Worm (Caenorhabditis elegans) whole organism, dauer: ENCODE data around the gene ZK697.14.

ENCODE experiments used
- unc-62 ChIP-seq: sonication (generic microtip); optimal IDR thresholded peaks from 2 replicates; lab custom pipeline; 2017; ENCODE audit warnings: missing biosample characterization, missing genetic modification reagents, missing genetic modification characterization

The ZK697.14 gene

DNA sequence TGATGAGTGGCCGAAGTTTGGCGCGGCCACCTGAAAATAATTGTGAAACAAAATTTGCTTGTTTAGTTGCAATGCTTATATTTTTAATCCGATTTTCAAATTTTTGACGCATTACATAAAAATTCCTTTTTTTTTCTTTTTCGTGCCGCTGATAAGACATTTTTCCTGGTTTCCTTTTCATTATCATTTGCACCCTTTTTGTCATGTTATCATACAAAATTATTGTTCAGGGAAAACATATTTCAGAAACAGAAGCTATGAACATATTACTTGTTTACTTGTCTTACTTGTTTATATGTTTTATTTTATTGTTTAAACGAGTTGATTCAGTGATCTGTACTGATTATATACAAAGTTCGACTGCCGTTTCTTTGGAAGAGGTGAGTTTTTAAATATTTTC lies 5.2 kb upstream of the ZK697.14 start, which contains the start of gene clec-205:
TSS of gene clec-205 (plus strand) at position 212 of the 400 bp plus-strand sequence.
- TF ChIP-seq unc-62 (GFP tag; lab: Kevin White, UChicago): no peak

DNA sequence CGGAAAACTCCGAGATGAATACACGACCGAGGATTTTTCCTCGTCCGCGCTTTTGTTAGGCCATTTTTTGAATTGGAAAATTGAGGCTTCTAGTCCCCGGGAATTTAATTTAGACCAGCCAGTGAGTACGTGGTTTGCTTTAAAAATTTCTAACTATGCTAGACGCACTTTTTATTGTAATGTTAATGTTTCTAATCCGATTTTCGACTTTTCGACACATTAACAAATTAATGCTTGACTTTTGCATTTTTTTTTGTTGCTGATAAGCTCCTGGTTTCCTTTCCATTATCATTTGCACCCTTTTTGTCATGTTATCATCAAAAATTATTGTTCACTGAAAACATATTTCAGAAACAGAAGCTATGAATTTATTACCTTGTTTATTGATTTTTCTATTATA lies 1.4 kb upstream of the ZK697.14 start, which contains the start of gene clec-204:
TSS of gene clec-204 (plus strand) at position 301 of the 400 bp plus-strand sequence.
- no peak for TF ChIP-seq unc-62 (GFP tag; lab: Kevin White, UChicago)

DNA sequence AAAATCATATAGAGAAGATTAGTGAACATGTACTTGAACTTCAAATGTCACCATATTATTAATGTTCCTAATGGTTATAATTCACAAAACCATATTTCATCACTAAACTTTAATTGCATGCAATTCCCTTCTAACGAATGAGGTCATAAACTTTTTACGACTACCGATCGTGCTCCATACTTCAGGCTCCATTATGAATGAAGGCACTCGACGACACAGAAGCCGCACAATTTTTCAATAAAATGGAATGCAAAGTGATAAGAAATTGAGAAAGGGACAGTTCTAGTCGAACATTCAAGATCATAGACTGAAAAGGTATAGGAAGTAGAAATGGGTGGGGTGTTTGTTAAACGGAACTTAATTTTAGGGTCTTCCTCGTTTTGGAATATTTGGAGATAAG lies 610 bp upstream of the ZK697.14 start:
- TF ChIP-seq unc-62 (GFP tag; lab: Kevin White, UChicago): no peak

DNA sequence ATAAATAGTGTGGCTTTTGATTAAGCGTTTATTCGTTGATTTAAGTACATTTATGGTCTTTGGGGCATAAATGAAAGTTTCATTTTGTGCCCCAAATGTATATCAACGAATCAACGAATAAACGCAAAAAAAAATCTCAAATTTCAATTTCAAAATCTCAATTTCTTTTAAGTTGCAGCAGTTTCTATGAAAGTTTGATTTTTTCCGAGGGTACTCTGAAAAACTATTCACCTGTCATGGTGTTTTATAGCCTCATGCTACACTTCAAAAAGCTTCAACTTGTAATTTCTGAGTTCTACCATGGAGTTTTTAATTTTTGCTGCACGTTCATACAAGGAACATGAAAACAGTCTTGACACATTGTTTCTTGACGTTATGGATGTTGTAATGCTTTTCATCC lies 3.0 kb downstream of the ZK697.14 start, which contains the start of gene ZK697.1:
TSS of gene ZK697.1 (plus strand) at position 301 of the 400 bp plus-strand sequence.
- TF ChIP-seq unc-62 (GFP tag; lab: Kevin White, UChicago): no peak

DNA sequence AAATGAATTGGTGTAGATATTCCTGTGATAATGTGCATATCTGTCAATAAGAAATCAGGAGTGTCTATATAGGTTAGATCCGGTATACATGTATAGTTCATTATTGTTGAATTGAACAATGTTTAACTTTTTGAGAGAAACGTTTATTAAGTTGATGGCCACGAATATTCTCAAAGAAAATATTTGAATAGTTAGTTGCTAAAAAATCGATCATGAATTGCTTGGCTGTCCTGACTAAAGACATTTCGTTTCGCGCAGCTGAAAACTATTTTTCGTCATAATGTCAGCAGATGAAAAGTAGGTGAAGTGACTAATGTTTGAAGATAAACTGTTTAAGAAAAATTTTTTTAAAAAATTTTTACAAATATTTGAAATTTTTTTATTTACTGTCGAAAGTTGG lies 4.0 kb downstream of the ZK697.14 start, which contains the start of gene srh-199:
TSS of gene srh-199 (minus strand) at position 101 of the 400 bp plus-strand sequence.
- no peak for TF ChIP-seq unc-62 (GFP tag; lab: Kevin White, UChicago)

DNA sequence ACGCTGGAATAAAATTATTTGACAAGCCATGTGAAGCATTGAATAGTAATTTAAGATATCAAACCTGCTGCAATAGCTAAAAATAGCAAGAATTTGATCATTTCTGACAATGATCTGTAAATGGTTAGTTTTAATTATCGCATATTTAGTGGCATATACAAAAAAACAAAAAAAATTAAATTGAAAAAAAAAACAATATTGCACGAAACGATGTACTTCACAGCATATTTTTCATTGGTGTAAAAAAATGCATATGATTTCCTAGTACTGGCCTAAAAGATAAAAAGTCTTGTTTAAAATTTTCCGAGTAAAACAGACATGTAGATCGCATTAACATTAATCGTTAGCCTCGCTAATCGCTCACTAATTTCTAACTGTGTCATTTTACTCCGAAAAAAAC lies 6.4 kb downstream of the ZK697.14 start, which contains the start of gene ZK697.8:
TSS of gene ZK697.8 (minus strand) at position 101 of the 400 bp plus-strand sequence.
- TF ChIP-seq unc-62 (GFP tag; lab: Kevin White, UChicago): no peak

DNA sequence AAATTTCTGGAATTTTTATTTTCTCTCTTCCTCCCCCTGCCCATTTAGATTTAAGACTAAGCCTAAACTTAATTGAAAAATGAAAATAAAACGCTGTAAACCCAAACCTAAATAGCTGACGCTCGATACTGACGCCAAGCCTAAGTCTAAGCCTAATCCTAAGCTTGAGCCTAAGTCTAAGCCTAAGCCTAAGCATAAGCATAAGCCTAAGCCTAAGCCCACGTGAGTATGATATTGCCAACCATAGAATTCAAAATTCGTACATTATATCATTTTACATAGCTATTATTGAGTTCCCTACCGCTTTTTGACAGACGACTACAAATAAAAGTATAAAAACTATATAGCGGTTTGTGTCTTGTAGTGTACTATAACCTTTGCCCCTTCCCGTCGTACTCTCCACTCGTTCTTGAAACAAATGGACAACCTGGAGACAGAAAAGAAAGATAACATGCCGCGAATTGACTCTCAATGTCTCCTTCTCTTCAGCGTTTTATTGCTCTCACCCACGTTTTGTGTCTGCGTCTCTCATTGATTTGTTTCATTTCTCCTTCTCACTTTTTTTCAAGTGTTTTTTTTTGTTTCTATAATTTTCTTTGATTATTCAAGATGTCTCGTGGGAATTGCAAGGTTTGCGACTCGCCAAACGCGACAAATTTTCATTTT lies 12.2 kb downstream of the ZK697.14 start, which contains the start of gene nhr-256:
TSS of gene nhr-256 (plus strand) at position 567 of the 666 bp plus-strand sequence.
- TF ChIP-seq unc-62 (GFP tag; lab: Kevin White, UChicago): no peak

DNA sequence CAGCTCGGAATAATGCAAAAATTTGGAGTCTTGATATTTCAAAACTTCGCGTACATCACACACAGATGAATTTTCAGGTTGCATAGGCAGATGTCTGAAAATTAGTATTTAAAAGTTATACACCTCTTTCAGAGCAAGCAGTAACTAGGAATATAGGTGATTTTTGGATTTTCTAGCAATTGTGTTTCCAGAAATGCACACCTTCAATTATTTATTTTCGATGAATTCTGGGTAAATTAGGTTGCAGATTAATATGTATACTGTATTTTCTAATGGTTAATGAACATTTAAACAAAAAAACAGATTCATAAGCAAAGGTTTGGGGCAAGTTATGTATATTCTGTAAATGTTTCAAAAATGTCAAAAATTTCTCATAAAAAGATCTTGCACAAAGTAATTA lies 14.4 kb downstream of the ZK697.14 start, which contains the start of gene srab-25:
TSS of gene srab-25 (minus strand) at position 101 of the 400 bp plus-strand sequence.
- TF ChIP-seq unc-62 (GFP tag; lab: Kevin White, UChicago): no peak

DNA sequence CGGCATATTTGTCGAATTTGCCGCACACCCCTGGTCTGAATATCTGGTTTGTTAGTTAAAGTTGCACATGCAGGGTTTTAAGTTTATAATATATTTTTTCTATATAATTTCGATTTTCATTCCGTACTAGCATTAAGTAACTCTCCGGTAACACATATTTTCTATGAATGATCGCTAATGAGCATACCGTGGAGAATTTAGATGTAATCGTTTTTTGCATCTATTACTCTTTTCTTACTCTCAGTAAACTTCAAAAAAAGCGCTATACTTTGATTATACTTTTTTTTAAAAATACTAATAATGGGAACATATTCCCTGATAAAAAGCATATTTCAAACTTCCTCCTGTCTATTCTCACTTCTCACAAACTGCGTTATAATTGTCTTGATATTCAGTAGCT lies 20.9 kb downstream of the ZK697.14 start, which contains the start of gene str-160:
TSS of gene str-160 (plus strand) at position 301 of the 400 bp plus-strand sequence.
- TF ChIP-seq unc-62 (GFP tag; lab: Kevin White, UChicago): no peak

DNA sequence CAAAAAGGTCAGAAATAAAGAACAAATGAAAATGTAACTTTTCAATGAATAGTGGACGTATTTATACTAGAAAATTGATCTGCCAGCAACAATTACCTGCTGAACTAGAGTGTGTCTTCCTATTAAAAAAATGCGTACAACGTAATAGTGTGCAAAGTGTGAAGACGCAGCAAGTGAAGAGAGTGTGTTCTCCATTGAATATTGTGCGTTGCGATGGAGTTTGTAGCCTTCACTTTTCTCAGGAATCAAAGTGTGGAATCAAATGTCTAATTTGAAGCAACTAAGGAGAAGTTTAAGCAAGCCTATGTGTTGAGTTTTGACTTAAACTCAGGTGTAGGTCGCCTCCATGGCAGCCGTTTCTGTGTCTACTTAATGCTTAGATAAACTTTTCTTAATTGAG lies 23.6 kb downstream of the ZK697.14 start, which contains the start of gene gst-21:
TSS of gene gst-21 (minus strand) at position 101 of the 400 bp plus-strand sequence.
- TF ChIP-seq unc-62 (GFP tag; lab: Kevin White, UChicago): no peak

DNA sequence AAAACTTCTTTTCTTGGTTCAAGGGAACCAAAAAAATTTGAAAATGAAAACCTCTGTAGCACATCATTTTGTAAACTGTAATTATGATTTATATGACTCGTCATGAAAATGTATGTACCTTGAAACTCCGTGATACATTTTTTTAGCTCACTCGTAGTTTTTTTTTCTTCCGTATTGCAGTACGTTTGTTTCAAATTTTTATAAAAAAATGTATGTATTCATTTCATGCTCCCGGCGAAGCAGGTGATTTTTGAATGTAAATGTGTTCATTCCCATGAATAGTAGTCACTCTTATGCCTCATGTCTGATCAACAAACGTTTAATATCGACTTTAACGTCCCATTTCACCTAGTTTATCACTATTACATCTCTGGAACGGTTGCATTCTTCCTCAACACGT lies 30.1 kb downstream of the ZK697.14 start, which contains the start of gene sri-27:
TSS of gene sri-27 (plus strand) at position 301 of the 400 bp plus-strand sequence.
- TF ChIP-seq unc-62 (GFP tag; lab: Kevin White, UChicago): no peak

DNA sequence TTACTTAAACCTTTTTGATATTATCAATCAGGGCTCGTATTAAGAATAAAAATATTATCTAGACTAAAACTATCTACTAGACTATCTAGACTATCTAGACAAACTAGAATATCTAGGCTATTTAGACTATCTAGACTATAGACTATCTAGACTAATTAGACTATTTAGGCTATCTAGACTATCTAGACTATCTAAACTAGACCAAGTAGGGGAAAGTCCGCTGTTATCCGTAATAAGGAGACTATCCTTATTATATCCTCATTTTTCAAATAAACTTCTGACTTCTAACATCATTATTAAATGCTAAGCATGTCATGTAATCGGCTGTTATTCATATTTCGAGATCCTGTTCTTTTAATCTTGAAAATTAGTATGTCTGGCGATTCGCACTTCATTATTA lies 33.5 kb downstream of the ZK697.14 start, which contains the start of gene srw-101:
TSS of gene srw-101 (plus strand) at position 301 of the 400 bp plus-strand sequence.
- no peak for TF ChIP-seq unc-62 (GFP tag; lab: Kevin White, UChicago)

DNA sequence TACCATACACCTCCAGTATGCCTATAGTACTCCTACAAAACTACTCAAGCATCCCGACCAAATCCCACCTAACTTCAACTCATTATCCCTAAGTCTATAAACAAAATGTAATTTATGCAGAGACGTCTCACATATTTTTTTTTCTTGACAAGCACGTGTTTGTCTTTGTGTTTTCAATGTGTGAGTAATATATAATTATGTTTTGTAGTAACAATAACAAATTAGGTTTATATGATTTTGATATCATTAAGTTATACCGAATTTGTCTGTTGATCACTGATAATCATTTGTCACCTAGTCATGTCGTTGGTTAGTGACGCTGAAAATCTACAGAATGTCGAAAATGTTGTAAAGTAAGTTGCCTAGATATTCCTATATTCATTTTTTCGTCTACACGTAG lies 35.6 kb downstream of the ZK697.14 start, which contains the start of gene srw-102:
TSS of gene srw-102 (plus strand) at position 301 of the 400 bp plus-strand sequence.
- no peak for TF ChIP-seq unc-62 (GFP tag; lab: Kevin White, UChicago)

DNA sequence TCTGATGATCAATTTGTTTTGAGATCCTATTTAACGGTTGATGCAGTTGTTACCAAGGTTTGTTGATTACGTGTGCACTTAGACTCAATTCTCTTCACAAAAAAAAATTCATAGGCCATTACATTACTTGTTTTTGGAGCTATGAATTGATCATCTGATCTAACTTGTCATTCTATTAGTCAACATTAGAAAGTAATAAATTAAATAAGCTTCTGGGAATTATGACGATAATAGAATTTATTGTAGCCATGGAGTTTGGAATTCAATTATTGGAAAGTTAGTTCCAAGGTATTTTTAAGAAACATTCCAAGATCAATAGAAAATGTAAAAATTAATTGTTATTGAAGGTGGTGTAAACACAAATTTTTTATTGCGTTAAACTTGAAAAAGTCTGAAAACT lies 37.3 kb downstream of the ZK697.14 start:
- no peak for TF ChIP-seq unc-62 (GFP tag; lab: Kevin White, UChicago)

DNA sequence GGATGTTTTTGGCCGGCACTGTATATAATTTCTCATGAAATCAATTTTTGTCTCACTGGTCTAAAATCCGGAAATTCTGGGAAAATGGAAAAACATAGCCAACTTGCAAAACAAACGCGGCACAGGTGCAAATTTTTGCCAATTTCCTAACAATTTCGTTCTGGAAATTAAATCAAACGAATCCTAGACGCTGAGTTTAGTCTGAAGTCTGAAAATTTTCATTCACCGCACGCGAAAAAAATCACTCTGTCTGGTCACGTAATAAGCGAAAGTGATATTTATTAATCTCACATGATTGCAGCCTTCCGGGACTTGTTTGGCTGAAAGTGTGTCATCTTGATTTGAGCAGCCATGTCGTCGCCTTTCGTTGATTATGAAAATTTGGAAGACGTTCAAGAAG lies 38.6 kb downstream of the ZK697.14 start, which contains the start of gene srw-103:
TSS of gene srw-103 (plus strand) at position 301 of the 400 bp plus-strand sequence.
- no peak for TF ChIP-seq unc-62 (GFP tag; lab: Kevin White, UChicago)

DNA sequence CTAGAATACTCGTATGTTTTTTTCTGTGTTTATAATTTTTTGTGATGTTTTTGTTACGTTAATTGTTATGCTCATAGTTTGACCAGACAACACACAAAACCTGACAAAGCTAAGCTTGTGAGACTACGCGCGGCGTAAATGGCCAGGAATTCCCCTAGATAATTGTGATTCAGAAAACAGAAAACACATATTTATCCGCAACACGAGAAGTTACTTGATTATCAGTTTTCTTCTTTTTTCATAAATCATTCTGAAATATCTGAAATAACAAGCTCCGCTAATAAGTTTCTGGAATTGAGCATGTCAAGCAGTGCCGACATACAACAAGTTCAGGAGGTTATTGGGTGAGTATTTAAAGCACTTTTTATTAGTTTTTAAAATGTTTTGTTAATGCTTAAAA lies 44.6 kb downstream of the ZK697.14 start, which contains the start of gene srw-100:
TSS of gene srw-100 (plus strand) at position 301 of the 400 bp plus-strand sequence.
- TF ChIP-seq unc-62 (GFP tag; lab: Kevin White, UChicago): no peak
